Worm (Caenorhabditis elegans) whole organism, late embryonic: ENCODE measurements around the gene fmo-5.

Experiments
- C08G9.2 ChIP-seq: sonication (generic microtip); optimal IDR thresholded peaks from 2 replicates; lab custom pipeline; 2016; ENCODE audit warnings: mild to moderate bottlenecking, missing genetic modification characterization, moderate library complexity, missing compliant biosample characterization
- K02D7.2 ChIP-seq: sonication (generic microtip); optimal IDR thresholded peaks from 2 replicates; lab custom pipeline; 2017; ENCODE audit warnings: mild to moderate bottlenecking, missing genetic modification characterization, missing compliant biosample characterization
- Y22D7AL.16 ChIP-seq: sonication (generic microtip); optimal IDR thresholded peaks from 2 replicates; lab custom pipeline; 2016; ENCODE audit warnings: missing genetic modification characterization, missing compliant biosample characterization
- ama-1 ChIP-seq: fragments of 150-350 bp; optimal IDR thresholded peaks from 2 replicates; lab custom pipeline; 2014
- ceh-2 ChIP-seq: sonication (generic microtip); optimal IDR thresholded peaks from 2 replicates; lab custom pipeline; 2016; ENCODE audit warnings: missing genotype, missing genetic modification characterization, missing compliant biosample characterization
- ceh-22 ChIP-seq: sonication (generic microtip); optimal IDR thresholded peaks from 2 replicates; lab custom pipeline; 2017; ENCODE audit warnings: missing biosample characterization, missing genetic modification characterization
- ceh-24 ChIP-seq: sonication (generic microtip); optimal IDR thresholded peaks from 2 replicates; lab custom pipeline; 2016; ENCODE audit warnings: mild to moderate bottlenecking, missing genetic modification characterization, missing compliant biosample characterization
- ceh-45 ChIP-seq: fragments of 200-800 bp; sonication (Bioruptor generic); IDR thresholded peaks from 2 replicates; pipeline ENCODE4 v1.3.6; 2022; ENCODE audit warnings: missing genetic modification reagents, missing genetic modification characterization, missing compliant biosample characterization
- ceh-48 ChIP-seq: sonication (generic microtip); optimal IDR thresholded peaks from 2 replicates; lab custom pipeline; 2016; ENCODE audit warnings: missing genetic modification characterization, inconsistent platforms, missing compliant biosample characterization
- ceh-6 ChIP-seq: fragments of 200-800 bp; sonication (Bioruptor generic); optimal IDR thresholded peaks from 2 replicates; lab custom pipeline; 2018; ENCODE audit warnings: mild to moderate bottlenecking, missing genetic modification characterization, missing compliant biosample characterization
- ceh-9 ChIP-seq: sonication (generic microtip); optimal IDR thresholded peaks from 2 replicates; lab custom pipeline; 2016; ENCODE audit warnings: mild to moderate bottlenecking, missing genetic modification characterization, inconsistent platforms, missing compliant biosample characterization
- dmd-4 ChIP-seq: sonication (generic microtip); optimal IDR thresholded peaks from 2 replicates; lab custom pipeline; 2016; ENCODE audit warnings: borderline replicate concordance, missing genetic modification characterization, missing compliant biosample characterization
- ets-4 ChIP-seq: sonication (generic microtip); optimal IDR thresholded peaks from 2 replicates; lab custom pipeline; 2016; ENCODE audit warnings: missing genetic modification characterization, missing compliant biosample characterization
- eyg-1 ChIP-seq: sonication (generic microtip); optimal IDR thresholded peaks from 2 replicates; lab custom pipeline; 2016; ENCODE audit warnings: missing genotype, missing genetic modification characterization, missing compliant biosample characterization
- fkh-6 ChIP-seq: sonication (generic microtip); optimal IDR thresholded peaks from 2 replicates; lab custom pipeline; 2016; ENCODE audit warnings: missing genetic modification characterization, missing compliant biosample characterization
- gmeb-2 ChIP-seq: sonication (generic microtip); optimal IDR thresholded peaks from 2 replicates; lab custom pipeline; 2016; ENCODE audit warnings: missing genetic modification characterization, inconsistent platforms, missing compliant biosample characterization
- hlh-13 ChIP-seq: fragments of 200-800 bp; sonication (Bioruptor generic); optimal IDR thresholded peaks from 2 replicates; lab custom pipeline; 2018; ENCODE audit warnings: mild to moderate bottlenecking, missing genetic modification characterization, missing compliant biosample characterization
- hlh-30 ChIP-seq: sonication (generic microtip); optimal IDR thresholded peaks from 2 replicates; lab custom pipeline; 2017; ENCODE audit warnings: antibody characterized with exemption, missing genetic modification characterization, missing compliant biosample characterization; ENCODE audit not compliant: insufficient read depth
- madf-2 ChIP-seq: sonication (generic microtip); optimal IDR thresholded peaks from 2 replicates; lab custom pipeline; 2017; ENCODE audit warnings: missing genetic modification characterization, missing compliant biosample characterization
- nhr-11 ChIP-seq: fragments of 150-350 bp; optimal IDR thresholded peaks from 2 replicates; lab custom pipeline; 2014; ENCODE audit warnings: missing biosample characterization, missing genetic modification characterization
- npax-4 ChIP-seq: sonication (generic microtip); optimal IDR thresholded peaks from 2 replicates; lab custom pipeline; 2016; ENCODE audit warnings: missing genetic modification characterization, missing compliant biosample characterization
- odd-2 ChIP-seq: sonication (generic microtip); optimal IDR thresholded peaks from 2 replicates; lab custom pipeline; 2017; ENCODE audit warnings: antibody characterized with exemption, mild to moderate bottlenecking, missing genetic modification characterization, missing compliant biosample characterization
- pag-3 ChIP-seq: sonication (generic microtip); optimal IDR thresholded peaks from 2 replicates; lab custom pipeline; 2016; ENCODE audit warnings: missing compliant biosample characterization, missing genetic modification characterization, borderline replicate concordance
- pat-9 ChIP-seq: fragments of 200-800 bp; sonication (Bioruptor generic); optimal IDR thresholded peaks from 2 replicates; lab custom pipeline; 2018; ENCODE audit warnings: mild to moderate bottlenecking, missing genetic modification characterization, moderate library complexity, missing compliant biosample characterization
- pha-2 ChIP-seq: sonication (generic microtip); optimal IDR thresholded peaks from 2 replicates; lab custom pipeline; 2017; ENCODE audit warnings: mild to moderate bottlenecking, missing genetic modification characterization, missing compliant biosample characterization
- pqm-1 ChIP-seq: sonication (generic microtip); optimal IDR thresholded peaks from 2 replicates; lab custom pipeline; 2016; ENCODE audit warnings: missing genetic modification characterization, missing compliant biosample characterization
- ref-2 ChIP-seq: sonication (generic microtip); optimal IDR thresholded peaks from 2 replicates; lab custom pipeline; 2016; ENCODE audit warnings: missing genetic modification characterization, missing compliant biosample characterization
- rnt-1 ChIP-seq: sonication (generic microtip); optimal IDR thresholded peaks from 2 replicates; lab custom pipeline; 2016; ENCODE audit warnings: missing genetic modification characterization, missing compliant biosample characterization
- sox-2 ChIP-seq: fragments of 200-800 bp; sonication (Bioruptor generic); IDR thresholded peaks from 2 replicates; pipeline ENCODE4 v1.3.6; 2022; ENCODE audit warnings: missing genetic modification reagents, missing genetic modification characterization, missing compliant biosample characterization
- tbx-2 ChIP-seq: sonication (generic microtip); optimal IDR thresholded peaks from 2 replicates; lab custom pipeline; 2016; ENCODE audit warnings: missing genetic modification characterization, missing compliant biosample characterization
- tbx-7 ChIP-seq: sonication (generic microtip); optimal IDR thresholded peaks from 2 replicates; lab custom pipeline; 2016; ENCODE audit warnings: missing genotype, missing genetic modification characterization, missing compliant biosample characterization
- ttx-3 ChIP-seq: sonication (generic microtip); optimal IDR thresholded peaks from 2 replicates; lab custom pipeline; 2016; ENCODE audit warnings: missing genetic modification reagents, missing genetic modification characterization, missing compliant biosample characterization
- unc-42 ChIP-seq: sonication (generic microtip); optimal IDR thresholded peaks from 2 replicates; lab custom pipeline; 2016; ENCODE audit warnings: missing genotype, missing genetic modification characterization, missing compliant biosample characterization
- zip-5 ChIP-seq: sonication (generic microtip); optimal IDR thresholded peaks from 2 replicates; lab custom pipeline; 2016; ENCODE audit warnings: missing genetic modification characterization, missing compliant biosample characterization
- ztf-16 ChIP-seq: sonication (generic microtip); optimal IDR thresholded peaks from 2 replicates; lab custom pipeline; 2017; ENCODE audit warnings: missing genetic modification characterization, missing compliant biosample characterization

The fmo-5 gene

DNA sequence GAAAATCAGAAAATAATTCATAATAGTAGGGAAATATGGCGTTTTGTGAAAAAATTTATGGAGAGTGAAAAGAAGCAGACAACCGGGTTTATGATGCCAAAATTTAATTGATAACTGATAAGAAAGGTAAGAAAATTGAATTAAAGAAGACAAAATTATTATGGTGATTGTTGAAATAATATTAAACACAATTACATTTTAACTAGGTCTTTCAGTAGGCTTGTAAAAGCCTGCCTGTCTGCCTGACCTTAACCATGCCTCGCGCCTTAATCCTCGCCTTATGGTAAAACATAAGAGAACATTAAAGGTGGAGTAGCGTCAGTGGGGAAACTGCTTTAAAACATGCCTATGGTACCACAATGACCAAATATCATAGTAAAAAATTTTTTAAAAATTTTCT, 24.9 kb downstream of the fmo-5 start, which contains the start of gene T02B11.8:
TSS of gene T02B11.8 (minus strand) at position 101 of the 400 bp plus-strand sequence.
- TF ChIP-seq ets-4: no peak
- no peak for TF ChIP-seq unc-42
- TF ChIP-seq eyg-1 (tag; lab: Kevin White, UChicago): no peak
- no peak for TF ChIP-seq gmeb-2
- no peak for TF ChIP-seq dmd-4 (tag; lab: Kevin White, UChicago)
- no peak for TF ChIP-seq hlh-30
- TF ChIP-seq pag-3 (tag; lab: Kevin White, UChicago): no peak
- TF ChIP-seq, all 69 proteins: peak for 0

DNA sequence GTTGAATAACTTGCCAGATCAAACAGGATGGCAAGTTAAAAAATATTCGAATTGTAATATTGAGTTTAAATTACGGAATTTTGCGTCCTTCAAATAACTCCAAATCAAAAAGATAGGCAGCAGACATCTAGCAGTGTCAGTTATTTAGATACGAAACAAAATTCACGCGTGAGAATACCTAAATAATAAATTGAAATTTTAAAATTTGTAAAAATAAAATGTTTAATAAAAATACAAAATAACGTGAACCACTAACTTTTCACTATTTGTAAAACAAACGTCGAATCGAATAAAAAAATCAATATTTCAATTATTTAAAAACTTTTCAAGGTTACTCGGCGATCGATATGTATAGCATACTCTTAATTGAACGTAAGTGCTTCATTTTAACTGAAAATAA, 27.5 kb downstream of the fmo-5 start, which contains the start of gene T02B11.9:
TSS of gene T02B11.9 (plus strand) at position 301 of the 400 bp plus-strand sequence.
- TF ChIP-seq pat-9 (tag; lab: Kevin White, UChicago): no peak
- TF ChIP-seq madf-2 (tag; lab: Kevin White, UChicago): no peak
- TF ChIP-seq sox-2 (GFP tag; lab: Robert Waterston, UW): no peak
- TF ChIP-seq nhr-11: no peak
- no peak for TF ChIP-seq fkh-6
- TF ChIP-seq unc-42: no peak
- TF ChIP-seq Y22D7AL.16 (tag; lab: Kevin White, UChicago): no peak

DNA sequence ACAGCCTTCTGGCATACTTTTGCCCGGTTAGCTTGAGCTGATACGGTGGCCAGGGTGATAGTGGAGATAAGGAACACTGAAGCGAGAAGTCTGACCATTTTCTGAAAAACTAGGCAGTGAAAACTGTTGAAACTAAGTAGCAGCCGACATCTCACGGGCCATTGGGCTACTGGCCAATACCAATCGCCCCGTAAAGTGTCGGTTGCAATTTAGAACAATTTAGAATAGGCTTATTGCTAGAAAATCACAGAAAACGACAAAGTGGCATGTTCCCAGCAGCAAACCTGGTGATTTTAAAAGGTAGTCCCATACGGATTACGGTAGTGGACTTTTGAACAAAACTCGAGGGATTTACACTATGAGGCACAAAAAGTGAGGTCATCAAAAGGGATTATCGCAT, 32.4 kb downstream of the fmo-5 start, which contains the start of gene T02B11.4:
TSS of gene T02B11.4 (minus strand) at position 101 of the 400 bp plus-strand sequence.
- TF ChIP-seq C08G9.2 (no peak), ceh-6 (GFP tag; lab: Kevin White, UChicago) (no peak), ztf-16 (no peak), ceh-48 (no peak), rnt-1 (no peak), pha-2 (tag; lab: Kevin White, UChicago) (no peak), ceh-24 (no peak), gmeb-2 (no peak), madf-2 (tag; lab: Kevin White, UChicago) (no peak)

DNA sequence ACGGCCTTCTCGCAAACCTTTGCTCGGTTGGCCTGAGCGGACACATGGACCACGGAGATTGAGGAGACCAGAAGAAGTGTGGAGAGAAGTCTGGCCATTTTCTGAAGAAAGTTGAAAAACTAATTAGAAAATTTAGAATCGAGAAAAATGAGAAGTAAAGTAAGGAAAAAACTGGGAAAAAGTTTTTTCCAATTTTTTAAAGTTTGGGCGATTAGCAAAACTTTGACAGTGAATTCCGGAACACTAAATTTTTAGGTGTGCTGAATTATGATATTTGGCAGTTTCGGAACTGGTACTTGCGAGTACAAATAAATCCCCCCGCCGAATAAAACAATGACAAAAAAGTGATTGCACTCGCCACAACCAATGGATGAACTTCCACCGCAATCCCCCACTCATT, 36.7 kb downstream of the fmo-5 start, which contains the start of gene T02B11.3:
TSS of gene T02B11.3 (minus strand) at position 101 of the 400 bp plus-strand sequence.
- TF ChIP-seq ref-2 (tag; lab: Kevin White, UChicago) (no peak), zip-5 (no peak), hlh-13 (no peak), ama-1 (lab: Kevin White, UChicago) (no peak), pqm-1 (tag; lab: Kevin White, UChicago) (no peak), ceh-22 (no peak), K02D7.2 (tag; lab: Kevin White, UChicago) (no peak), ttx-3 (tag; lab: Kevin White, UChicago) (no peak), odd-2 (tag; lab: Kevin White, UChicago) (no peak), tbx-2 (tag; lab: Kevin White, UChicago) (no peak)

DNA sequence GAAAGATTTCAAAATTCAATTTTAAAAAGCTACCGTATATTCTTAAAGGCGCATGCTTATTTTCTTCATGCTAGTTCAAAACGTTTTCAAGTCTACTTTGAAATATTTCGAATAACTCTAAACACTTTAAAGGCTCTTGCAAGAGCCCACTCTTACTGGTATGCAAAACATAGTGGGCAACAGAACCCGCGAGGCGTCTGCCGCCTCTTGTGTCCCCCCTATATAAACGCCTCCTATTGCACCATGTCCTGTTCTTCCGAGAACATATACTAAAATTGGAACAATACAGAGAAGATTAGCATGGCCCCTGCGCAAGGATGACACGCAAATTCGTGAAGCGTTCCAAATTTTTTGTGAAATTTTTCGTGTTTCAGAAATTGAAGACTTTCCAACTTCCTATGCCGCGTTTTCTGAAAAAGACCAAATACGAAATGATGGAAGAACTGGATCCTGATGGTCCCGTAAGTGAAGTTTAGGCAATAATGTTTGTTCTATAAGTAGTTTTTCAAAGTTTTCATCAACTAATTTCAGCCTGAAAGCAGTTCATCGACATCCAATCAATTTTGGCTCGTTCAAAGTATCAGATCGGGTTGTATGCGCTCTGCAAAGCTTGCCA, 44.5 kb downstream of the fmo-5 start:
- TF ChIP-seq tbx-2 (tag; lab: Kevin White, UChicago) (no peak), sox-2 (GFP tag; lab: Robert Waterston, UW) (0 out of 2 replicates have a peak, but pooled peaks have one; percentile 36)

DNA sequence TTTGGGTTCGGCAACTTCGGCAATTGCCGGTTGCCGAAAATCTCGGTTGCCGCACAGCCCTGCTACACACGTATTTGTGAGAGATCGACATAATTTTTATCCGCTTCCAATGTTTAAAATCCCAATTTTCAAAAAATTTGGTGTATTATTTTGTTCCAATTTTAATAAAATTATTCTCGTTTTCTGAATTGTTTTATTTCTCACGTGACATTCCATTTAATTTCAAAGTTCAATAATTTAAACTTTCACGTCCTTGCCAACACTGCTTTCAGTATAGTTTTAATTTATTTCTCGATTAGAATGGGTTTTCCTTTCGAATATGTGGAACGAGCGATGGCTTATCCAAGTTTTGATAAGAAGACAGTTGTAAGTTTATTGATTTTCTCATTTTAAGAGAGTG, 46.9 kb downstream of the fmo-5 start, which contains the start of gene K09C6.2:
TSS of gene K09C6.2 (plus strand) at position 301 of the 400 bp plus-strand sequence.
- TF ChIP-seq ceh-9 (tag; lab: Kevin White, UChicago) (no peak), ceh-2 (tag; lab: Kevin White, UChicago) (no peak), tbx-7 (tag; lab: Kevin White, UChicago) (no peak), npax-4 (tag; lab: Kevin White, UChicago) (no peak), ceh-45 (GFP tag; lab: Robert Waterston, UW) (no peak)
